Fruit fly (Drosophila melanogaster) whole organism, adult: Measurements from ENCODE around the gene GstZ1.

ENCODE experiments used
- CG11617 ChIP-seq: fragments of 200-800 bp; sonication (Bioruptor generic); optimal IDR thresholded peaks from 2 replicates; lab custom pipeline; 2017; ENCODE audit warnings: mild to moderate bottlenecking, missing biosample characterization, missing genetic modification reagents, missing genetic modification characterization
- CG12768 ChIP-seq: fragments of 200-800 bp; sonication (Bioruptor generic); optimal IDR thresholded peaks from 2 replicates; lab custom pipeline; 2017; ENCODE audit warnings: missing biosample characterization, missing genetic modification characterization, mild to moderate bottlenecking, moderate library complexity, missing genetic modification reagents
- CG14711 ChIP-seq: fragments of 200-800 bp; sonication (Bioruptor generic); optimal IDR thresholded peaks from 2 replicates; lab custom pipeline; 2018; ENCODE audit warnings: missing biosample characterization, mild to moderate bottlenecking, missing genetic modification characterization, moderate library complexity
- CG1620 ChIP-seq: fragments of 200-800 bp; sonication (Bioruptor generic); optimal IDR thresholded peaks from 2 replicates; lab custom pipeline; 2016; ENCODE audit warnings: missing biosample characterization, missing genetic modification characterization
- CG33017 ChIP-seq: fragments of 200-800 bp; sonication (Bioruptor generic); optimal IDR thresholded peaks from 2 replicates; lab custom pipeline; 2018; ENCODE audit warnings: missing biosample characterization, mild to moderate bottlenecking, missing genetic modification characterization, moderate library complexity
- CG5204 ChIP-seq: fragments of 200-800 bp; sonication (Bioruptor generic); optimal IDR thresholded peaks from 2 replicates; lab custom pipeline; 2016; ENCODE audit warnings: missing biosample characterization, missing genetic modification characterization
- CG7045 ChIP-seq: fragments of 200-800 bp; sonication (Bioruptor generic); optimal IDR thresholded peaks from 2 replicates; lab custom pipeline; 2017; ENCODE audit warnings: missing biosample characterization, mild to moderate bottlenecking, missing genetic modification characterization
- CG7101 ChIP-seq: fragments of 200-800 bp; sonication (Bioruptor generic); optimal IDR thresholded peaks from 2 replicates; lab custom pipeline; 2018; ENCODE audit warnings: missing biosample characterization, mild to moderate bottlenecking, missing genetic modification characterization, moderate library complexity
- Clk ChIP-seq: fragments of 200-800 bp; sonication (Bioruptor generic); optimal IDR thresholded peaks from 2 replicates; lab custom pipeline; 2017; ENCODE audit warnings: missing biosample characterization, missing genetic modification characterization
- Crg-1 ChIP-seq: fragments of 200-800 bp; sonication (Bioruptor generic); optimal IDR thresholded peaks from 2 replicates; lab custom pipeline; 2016; ENCODE audit warnings: missing biosample characterization, missing genetic modification characterization
- Hr96 ChIP-seq: fragments of 200-800 bp; sonication (Bioruptor generic); optimal IDR thresholded peaks from 2 replicates; lab custom pipeline; 2016; ENCODE audit warnings: missing biosample characterization, missing genetic modification characterization
- Mnt ChIP-seq: fragments of 200-800 bp; sonication (Bioruptor generic); optimal IDR thresholded peaks from 2 replicates; lab custom pipeline; 2016; ENCODE audit warnings: missing biosample characterization, mild to moderate bottlenecking, missing genetic modification characterization
- bab1 ChIP-seq: fragments of 200-800 bp; sonication (Bioruptor generic); optimal IDR thresholded peaks from 3 replicates; lab custom pipeline; 2019; ENCODE audit warnings: missing biosample characterization, mild to moderate bottlenecking, missing genetic modification characterization, moderate library complexity
- cic ChIP-seq: fragments of 200-800 bp; sonication (Bioruptor generic); optimal IDR thresholded peaks from 2 replicates; lab custom pipeline; 2017; ENCODE audit warnings: missing biosample characterization, mild to moderate bottlenecking, missing genetic modification characterization, moderate library complexity
- cnc ChIP-seq, 2 experiments: fragments of >200 bp; optimal IDR thresholded peaks; 2 replicates each; lab custom pipeline; 2017
- kay ChIP-seq: fragments of 200-800 bp; sonication (Bioruptor generic); peaks from one replicate; lab custom pipeline; 2016; ENCODE audit warnings: missing biosample characterization, missing genetic modification characterization, borderline replicate concordance
- ovo ChIP-seq: fragments of 200-800 bp; sonication (Bioruptor generic); optimal IDR thresholded peaks from 2 replicates; lab custom pipeline; 2016; ENCODE audit warnings: missing biosample characterization, missing genetic modification characterization
- pad ChIP-seq: fragments of 200-800 bp; sonication (Bioruptor generic); optimal IDR thresholded peaks from 3 replicates; lab custom pipeline; 2017; ENCODE audit warnings: missing biosample characterization, missing genetic modification characterization, mild to moderate bottlenecking, moderate library complexity, missing genetic modification reagents
- tj ChIP-seq: fragments of 200-800 bp; sonication (Bioruptor generic); optimal IDR thresholded peaks from 3 replicates; lab custom pipeline; 2017; ENCODE audit warnings: missing biosample characterization, mild to moderate bottlenecking, missing genetic modification characterization, moderate library complexity
- toe ChIP-seq: fragments of 200-800 bp; sonication (Bioruptor generic); optimal IDR thresholded peaks from 2 replicates; lab custom pipeline; 2016; ENCODE audit warnings: missing biosample characterization, missing genetic modification characterization

The GstZ1 gene

dm6 chr3R:9501489-9502415 is 45.4 kb upstream of the GstZ1 start:
- TF ChIP-seq CG7101 (tag; lab: Kevin White, UChicago) (no peak), ovo (peak; percentile 34)

DNA sequence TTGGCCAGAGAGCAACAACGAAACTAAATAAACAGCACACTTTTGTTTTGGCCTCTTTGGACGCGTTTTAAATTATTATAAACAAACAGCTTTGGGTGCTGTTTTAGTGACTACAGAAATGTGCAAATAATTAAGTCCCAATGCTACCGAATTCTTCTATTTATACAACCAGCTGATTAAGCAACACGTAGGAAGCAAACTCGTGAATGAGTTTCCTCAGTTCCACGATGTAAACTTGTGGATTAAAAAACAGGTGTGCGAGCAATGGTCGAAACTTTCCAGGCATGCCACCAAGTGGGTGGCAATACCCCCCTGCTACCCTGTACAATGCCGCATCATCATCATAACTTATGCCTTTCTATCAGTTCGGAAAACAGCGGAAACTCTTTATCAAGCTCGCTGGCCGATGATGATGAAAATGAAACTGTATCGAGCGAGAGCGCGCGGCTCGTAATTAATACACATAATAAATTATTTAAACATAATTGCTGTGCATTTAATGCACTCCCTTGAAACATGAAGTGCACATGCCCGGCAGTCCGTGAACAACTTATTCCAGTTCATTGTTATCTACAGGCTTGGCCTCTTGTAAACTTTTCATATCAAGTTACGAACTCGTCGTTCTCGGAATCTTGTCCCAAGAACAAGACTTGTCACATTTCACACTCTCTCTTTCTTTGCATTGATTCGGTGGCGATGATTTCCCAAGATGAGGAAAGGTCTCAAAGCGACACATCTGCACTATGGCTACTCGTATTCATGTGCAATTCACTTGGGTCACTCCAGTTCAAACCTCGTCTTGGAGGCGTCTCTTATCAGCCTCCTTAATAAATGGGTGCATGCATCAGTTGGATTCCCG is 44.1 kb upstream of the GstZ1 start:
- TF ChIP-seq CG11617 (no peak), kay (peak; percentile 37), tj (GFP tag; lab: Kevin White, UChicago) (peak; percentile 17)

dm6 chr3R:9499238-9499637 is 42.9 kb upstream of the GstZ1 start:
- no peak for TF ChIP-seq CG1620 (GFP tag; lab: Kevin White, UChicago)
- TF ChIP-seq kay = peak; percentile 92

DNA sequence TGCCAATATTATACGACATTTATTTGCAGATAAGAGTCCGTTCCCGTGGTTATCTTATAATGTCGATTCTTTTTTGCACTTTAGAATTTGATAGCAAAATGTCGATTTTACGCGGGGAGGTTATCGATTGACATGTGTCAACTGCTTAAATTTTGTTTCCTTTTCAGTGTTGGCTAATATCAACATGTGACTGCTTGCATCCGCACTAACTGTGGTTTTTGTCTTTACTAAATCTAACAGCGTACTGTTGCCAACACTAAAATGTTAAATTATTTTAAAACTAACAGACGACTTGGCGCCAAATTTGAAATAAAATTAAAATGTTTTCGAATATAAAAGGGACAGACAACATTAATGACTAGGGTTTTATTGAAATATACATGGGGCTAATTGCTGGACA is 40.4 kb upstream of the GstZ1 start:
- TF ChIP-seq Hr96 (GFP tag; lab: Kevin White, UChicago) (peak; percentile 78), Mnt (peak; percentile 83), toe (GFP tag; lab: Kevin White, UChicago) (peak; percentile 82), CG14711 (peak; percentile 53), CG7045 (GFP tag; lab: Kevin White, UChicago) (peak; percentile 55), tj (GFP tag; lab: Kevin White, UChicago) (no peak), CG11617 (peak; percentile 35), CG12768 (GFP tag; lab: Kevin White, UChicago) (no peak), Crg-1 (GFP tag; lab: Kevin White, UChicago) (peak; percentile 90), CG5204 (no peak), CG7101 (tag; lab: Kevin White, UChicago) (peak; percentile 90), pad (GFP tag; lab: Kevin White, UChicago) (peak; percentile 72), bab1 (peak; percentile 85), kay (no peak), Clk (GFP tag; lab: Kevin White, UChicago) (no peak), CG1620 (GFP tag; lab: Kevin White, UChicago) (peak; percentile 88), ovo (peak; percentile 71), cnc (optimal IDR thresholded peaks at IDR 0.05; lab: Kevin White, UChicago) (no peak), cic (GFP tag; lab: Kevin White, UChicago) (peak; percentile 80), CG33017 (tag; lab: Kevin White, UChicago) (peak; percentile 65)

dm6 chr3R:9494627-9495009 is 38.3 kb upstream of the GstZ1 start, which contains the start of gene phu:
TSS of gene phu (plus strand) at chr3R:9494801.
- TF ChIP-seq kay = no peak
- TF ChIP-seq tj (GFP tag; lab: Kevin White, UChicago) = no peak
- no peak for TF ChIP-seq pad (GFP tag; lab: Kevin White, UChicago)
- no peak for TF ChIP-seq ovo
- no peak for TF ChIP-seq CG7101 (tag; lab: Kevin White, UChicago)
- no peak for TF ChIP-seq CG11617
- no peak for TF ChIP-seq cnc (optimal IDR thresholded peaks at IDR 0.05; lab: Kevin White, UChicago)
- TF ChIP-seq Crg-1 (GFP tag; lab: Kevin White, UChicago) = no peak
- TF ChIP-seq Mnt = no peak
- no peak for TF ChIP-seq CG7045 (GFP tag; lab: Kevin White, UChicago)
- TF ChIP-seq CG33017 (tag; lab: Kevin White, UChicago) = no peak
- TF ChIP-seq Hr96 (GFP tag; lab: Kevin White, UChicago) = no peak
- TF ChIP-seq toe (GFP tag; lab: Kevin White, UChicago) = no peak
- TF ChIP-seq Clk (GFP tag; lab: Kevin White, UChicago) = no peak
- no peak for TF ChIP-seq cic (GFP tag; lab: Kevin White, UChicago)
- TF ChIP-seq CG5204 = no peak

- TF ChIP-seq tj (GFP tag; lab: Kevin White, UChicago) (no peak), CG12768 (GFP tag; lab: Kevin White, UChicago) (peak; percentile 43), CG7101 (tag; lab: Kevin White, UChicago) (peak; percentile 25), toe (GFP tag; lab: Kevin White, UChicago) (peak; percentile 34), Clk (GFP tag; lab: Kevin White, UChicago) (peak; percentile 1)
Observed at dm6 chr3R:9493627-9494626, 37.6 kb upstream of the GstZ1 start, which contains the start of gene CG16779. TSS of gene CG16779 (minus strand) at chr3R:9493677.
